Fruit fly (Drosophila melanogaster) S2 (cell line): Measurements from ENCODE around the gene mtd.

Experiments
- CG8478 ChIP-seq: fragments of >200 bp; optimal IDR thresholded peaks from 2 replicates; lab custom pipeline; 2018
- CTCF ChIP-seq, 2 experiments: fragments of >200 bp; optimal IDR thresholded peaks; 2 replicates each; lab custom pipeline; 2018

DNA sequence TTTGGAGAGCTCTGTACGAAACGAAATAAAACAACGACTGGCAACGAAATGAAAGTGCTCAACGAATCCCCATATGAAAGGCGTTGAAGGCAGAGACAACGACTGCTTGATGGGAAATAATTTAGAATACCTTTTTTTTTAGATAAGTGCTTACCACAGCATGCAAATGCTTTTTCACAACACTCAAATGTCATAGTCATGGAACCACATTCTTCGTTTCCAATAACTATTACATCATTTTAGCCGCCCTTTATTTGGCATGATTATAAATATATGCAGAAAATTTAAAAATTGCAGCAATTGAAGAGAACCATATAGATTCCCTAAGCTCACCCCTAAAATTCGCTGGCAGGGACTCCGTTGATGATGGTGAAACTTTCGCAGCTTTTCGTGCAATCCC is 72.5 kb downstream of the mtd start, which contains the start of gene CG31538:
- TF ChIP-seq CG8478 (lab: Kevin White, UChicago) (no peak), CTCF (optimal IDR thresholded peaks at IDR 0.05; lab: Kevin White, UChicago) (no peak)
